Worm (Caenorhabditis elegans) whole organism, L4 larva: ENCODE results near the gene F58D2.2.

Source experiments
- R02D3.7 ChIP-seq: fragments of 150-350 bp; sonication (generic microtip); optimal IDR thresholded peaks from 3 replicates; lab custom pipeline; 2014; ENCODE audit warnings: missing biosample characterization, missing genetic modification characterization
- Y48G9A.11 ChIP-seq: fragments of 200-800 bp; sonication (Bioruptor generic); IDR thresholded peaks from 2 replicates; pipeline ENCODE4 v1.3.6; 2022; ENCODE audit warnings: missing genetic modification reagents, missing genetic modification characterization, missing compliant biosample characterization
- aha-1 ChIP-seq: fragments of 150-350 bp; peaks from one replicate; lab custom pipeline; 2014; ENCODE audit warnings: missing biosample characterization, missing genetic modification characterization
- ama-1 ChIP-seq: fragments of 150-350 bp; optimal IDR thresholded peaks from 2 replicates; lab custom pipeline; 2014; ENCODE audit warnings: inconsistent platforms, mixed read lengths
- cey-2 ChIP-seq: sonication (generic microtip); optimal IDR thresholded peaks from 3 replicates; lab custom pipeline; 2017; ENCODE audit warnings: missing genetic modification characterization, mild to moderate bottlenecking, missing compliant biosample characterization, antibody characterized with exemption, borderline replicate concordance; ENCODE audit not compliant: insufficient read depth
- dpl-1 ChIP-seq: fragments of 150-350 bp; optimal IDR thresholded peaks from 2 replicates; lab custom pipeline; 2014; ENCODE audit warnings: missing biosample characterization, missing genetic modification reagents, missing genetic modification characterization
- egl-43 ChIP-seq: fragments of 200-800 bp; sonication (Bioruptor generic); IDR thresholded peaks from 2 replicates; pipeline ENCODE4 v1.3.6; 2022; ENCODE audit warnings: missing genetic modification reagents, missing genetic modification characterization, missing compliant biosample characterization
- fkh-10 ChIP-seq: fragments of 150-350 bp; optimal IDR thresholded peaks from 2 replicates; lab custom pipeline; 2014; ENCODE audit warnings: missing biosample characterization, missing genetic modification reagents, missing genetic modification characterization
- nhr-237 ChIP-seq: sonication (generic microtip); optimal IDR thresholded peaks from 2 replicates; lab custom pipeline; 2017; ENCODE audit warnings: missing biosample characterization, missing genetic modification characterization
- nhr-42 ChIP-seq: fragments of 200-800 bp; sonication (Bioruptor generic); IDR thresholded peaks from 2 replicates; pipeline ENCODE4 v1.3.6; 2022; ENCODE audit warnings: missing genetic modification characterization, missing compliant biosample characterization
- nhr-77 ChIP-seq: fragments of 150-350 bp; optimal IDR thresholded peaks from 2 replicates; lab custom pipeline; 2014; ENCODE audit warnings: missing biosample characterization, missing genetic modification characterization
- pha-4 ChIP-seq, 2 experiments: fragments of 150-350 bp in 1 of 2; fragments of 200-800 bp in 1 of 2; sonication (Bioruptor generic) in 1 of 2; IDR thresholded peaks in 1 of 2; optimal IDR thresholded peaks in 1 of 2; 2 replicates each; pipeline versions ENCODE4 v1.3.6 to Lab custom; 2014 to 2022; ENCODE audit warnings: missing genetic modification characterization in 2 of 2, missing genetic modification reagents in 2 of 2, missing biosample characterization in 1 of 2, missing compliant biosample characterization in 1 of 2
- unc-39 ChIP-seq: sonication (generic microtip); optimal IDR thresholded peaks from 2 replicates; lab custom pipeline; 2017; ENCODE audit warnings: missing biosample characterization, missing genetic modification characterization
- zag-1 ChIP-seq: fragments of 150-350 bp; optimal IDR thresholded peaks from 2 replicates; lab custom pipeline; 2014; ENCODE audit warnings: missing biosample characterization, missing genetic modification characterization

DNA sequence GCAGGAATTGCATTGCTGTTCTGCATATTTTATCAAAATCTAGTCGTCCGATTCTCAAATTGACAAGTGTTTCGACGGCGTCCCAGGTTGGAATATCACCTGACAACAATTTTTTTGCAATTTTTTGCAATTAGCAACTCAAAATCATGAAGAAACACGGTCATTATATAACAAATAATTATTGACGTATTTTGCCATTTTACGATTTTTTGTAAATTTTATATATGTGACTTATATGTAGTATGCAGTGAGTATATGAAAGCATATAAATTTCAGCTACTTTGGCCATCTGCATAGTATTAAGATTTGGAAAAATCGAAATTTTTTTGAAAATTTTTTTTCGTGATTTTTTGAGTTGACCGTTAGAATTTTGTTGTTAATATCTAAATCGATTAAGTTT, 8.8 kb upstream of the F58D2.2 start, which contains the start of gene F58D2.3:
- no peak for TF ChIP-seq cey-2
- TF ChIP-seq nhr-77 (tag; lab: Kevin White, UChicago) = no peak
- no peak for TF ChIP-seq nhr-237 (tag; lab: Kevin White, UChicago)
- no peak for TF ChIP-seq nhr-42
- TF ChIP-seq ama-1 (lab: Kevin White, UChicago) = no peak
- no peak for TF ChIP-seq egl-43 (GFP tag; lab: Robert Waterston, UW)
- TF ChIP-seq zag-1 (tag; lab: Kevin White, UChicago) = no peak
- TF ChIP-seq R02D3.7 (tag; lab: Kevin White, UChicago) = no peak
- no peak for TF ChIP-seq Y48G9A.11
- no peak for TF ChIP-seq pha-4 (GFP tag; IDR thresholded peaks at IDR 0.05; lab: Robert Waterston, UW)
- no peak for TF ChIP-seq pha-4 (tag; optimal IDR thresholded peaks at IDR 0.05; lab: Kevin White, UChicago)
- TF ChIP-seq dpl-1 = no peak
- TF ChIP-seq aha-1 (tag; lab: Kevin White, UChicago) = no peak
- TF ChIP-seq fkh-10 (GFP tag; lab: Kevin White, UChicago) = no peak
- no peak for TF ChIP-seq unc-39 (tag; lab: Kevin White, UChicago)
